Worm (Caenorhabditis elegans) whole organism, midembryonic: ENCODE data around the gene Y82E9BR.22.

ENCODE experiments used
- cog-1 ChIP-seq: sonication (generic microtip); optimal IDR thresholded peaks from 2 replicates; lab custom pipeline; 2016; ENCODE audit warnings: missing genetic modification characterization, missing compliant biosample characterization
- flt-1 ChIP-seq: fragments of 200-800 bp; sonication (Bioruptor generic); IDR thresholded peaks from 2 replicates; pipeline ENCODE4 v1.3.6; 2022; ENCODE audit warnings: missing genetic modification characterization, missing compliant biosample characterization
- klf-2 ChIP-seq: fragments of 200-800 bp; sonication (Bioruptor generic); conservative IDR thresholded peaks from 2 replicates; pipeline ENCODE4 v1.3.6; 2022; ENCODE audit warnings: missing genetic modification reagents, missing genetic modification characterization, missing compliant biosample characterization
- ref-1 ChIP-seq: fragments of 200-800 bp; sonication (Bioruptor generic); conservative IDR thresholded peaks from 2 replicates; pipeline ENCODE4 v1.3.6; 2022; ENCODE audit warnings: missing genetic modification reagents, missing genetic modification characterization, missing compliant biosample characterization
- ztf-23 ChIP-seq: fragments of 200-800 bp; sonication (Bioruptor generic); IDR thresholded peaks from 2 replicates; pipeline ENCODE4 v1.3.6; 2022; ENCODE audit warnings: missing genetic modification reagents, missing genetic modification characterization, missing compliant biosample characterization

ce11 chrIII:1427126-1427525 lies 18.1 kb upstream of the Y82E9BR.22 start, which contains the start of gene lelo-2:
- TF ChIP-seq flt-1 (GFP tag; lab: Robert Waterston, UW) (no peak), klf-2 (GFP tag; lab: Robert Waterston, UW) (no peak), cog-1 (tag; lab: Kevin White, UChicago) (no peak), ref-1 (GFP tag; lab: Robert Waterston, UW) (no peak), ztf-23 (GFP tag; lab: Robert Waterston, UW) (no peak)
